Worm (Caenorhabditis elegans) whole organism, young adult: ENCODE measurements around the gene Y38F1A.2.
A peak's percentile ranks its signal among the peaks of the same experiment; 100 is the strongest.

Experiments
- C06A6.2 ChIP-seq: fragments of 200-800 bp; sonication (Bioruptor generic); conservative IDR thresholded peaks from 2 replicates; pipeline ENCODE4 v1.3.6; 2022; ENCODE audit warnings: missing genetic modification characterization, missing compliant biosample characterization
- F10E7.11 ChIP-seq: sonication (generic microtip); optimal IDR thresholded peaks from 2 replicates; lab custom pipeline; 2017; ENCODE audit warnings: mild to moderate bottlenecking, missing genetic modification characterization, moderate library complexity, missing compliant biosample characterization
- F22D6.2 ChIP-seq: sonication (generic microtip); optimal IDR thresholded peaks from 2 replicates; lab custom pipeline; 2016; ENCODE audit warnings: mild to moderate bottlenecking, missing genetic modification characterization, missing compliant biosample characterization
- F39B2.1 ChIP-seq: fragments of 200-800 bp; sonication (Bioruptor generic); IDR thresholded peaks from 2 replicates; pipeline ENCODE4 v1.3.6; 2022; ENCODE audit warnings: missing genetic modification reagents, missing genetic modification characterization, missing compliant biosample characterization
- K12H6.12 ChIP-seq: fragments of 200-800 bp; sonication (Bioruptor generic); optimal IDR thresholded peaks from 2 replicates; lab custom pipeline; 2018; ENCODE audit warnings: mild to moderate bottlenecking, missing genetic modification characterization, missing compliant biosample characterization
- Y56A3A.18 ChIP-seq: fragments of 200-800 bp; sonication (Bioruptor generic); IDR thresholded peaks from 2 replicates; pipeline ENCODE4 v1.3.6; 2022; ENCODE audit warnings: missing genetic modification reagents, missing genetic modification characterization, missing compliant biosample characterization
- Y79H2A.3 ChIP-seq: fragments of 200-800 bp; sonication (Bioruptor generic); conservative IDR thresholded peaks from 2 replicates; pipeline ENCODE4 v1.3.6; 2022; ENCODE audit warnings: missing genetic modification reagents, missing genetic modification characterization, missing compliant biosample characterization
- akir-1 ChIP-seq: fragments of 200-800 bp; sonication (Bioruptor generic); optimal IDR thresholded peaks from 2 replicates; lab custom pipeline; 2018; ENCODE audit warnings: mild to moderate bottlenecking, missing genetic modification characterization, moderate library complexity, missing compliant biosample characterization
- attf-3 ChIP-seq: fragments of 200-800 bp; sonication (Bioruptor generic); conservative IDR thresholded peaks from 2 replicates; pipeline ENCODE4 v1.3.6; 2022; ENCODE audit warnings: missing genetic modification reagents, missing genetic modification characterization, missing compliant biosample characterization
- attf-6 ChIP-seq: fragments of 200-800 bp; sonication (Bioruptor generic); IDR thresholded peaks from 2 replicates; pipeline ENCODE4 v1.3.6; 2022; ENCODE audit warnings: missing genetic modification reagents, missing genetic modification characterization, missing compliant biosample characterization
- cebp-1 ChIP-seq, 2 experiments: fragments of 200-800 bp in 1 of 2; sonication (Bioruptor generic) in 1 of 2; sonication (generic microtip) in 1 of 2; IDR thresholded peaks in 1 of 2; optimal IDR thresholded peaks in 1 of 2; 2 replicates each; pipeline versions ENCODE4 v1.3.6 to Lab custom; 2017 to 2022; ENCODE audit warnings: missing compliant biosample characterization in 2 of 2, missing genetic modification characterization in 2 of 2, mild to moderate bottlenecking in 1 of 2, missing genetic modification reagents in 1 of 2, moderate library complexity in 1 of 2
- ceh-100 ChIP-seq: fragments of 200-800 bp; sonication (Bioruptor generic); IDR thresholded peaks from 2 replicates; pipeline ENCODE4 v1.3.6; 2022; ENCODE audit warnings: missing genetic modification reagents, missing genetic modification characterization, missing compliant biosample characterization
- ceh-91 ChIP-seq: fragments of 200-800 bp; sonication (Bioruptor generic); IDR thresholded peaks from 2 replicates; pipeline ENCODE4 v1.3.6; 2022; ENCODE audit warnings: missing genetic modification reagents, missing genetic modification characterization, missing compliant biosample characterization
- chd-7 ChIP-seq: sonication (generic microtip); optimal IDR thresholded peaks from 2 replicates; lab custom pipeline; 2016; ENCODE audit warnings: mild to moderate bottlenecking, missing genetic modification characterization, moderate library complexity, missing compliant biosample characterization
- die-1 ChIP-seq: sonication (generic microtip); optimal IDR thresholded peaks from 2 replicates; lab custom pipeline; 2016; ENCODE audit warnings: missing genotype, mild to moderate bottlenecking, missing genetic modification characterization, missing compliant biosample characterization
- dox-1 ChIP-seq: fragments of 200-800 bp; sonication (Bioruptor generic); IDR thresholded peaks from 2 replicates; pipeline ENCODE4 v1.3.6; 2022; ENCODE audit warnings: missing genetic modification reagents, missing genetic modification characterization, missing compliant biosample characterization
- egl-18 ChIP-seq: fragments of 200-800 bp; sonication (Bioruptor generic); IDR thresholded peaks from 2 replicates; pipeline ENCODE4 v1.3.6; 2022; ENCODE audit warnings: missing genetic modification reagents, missing genetic modification characterization, missing compliant biosample characterization
- egl-44 ChIP-seq: fragments of 200-800 bp; sonication (Bioruptor generic); IDR thresholded peaks from 2 replicates; pipeline ENCODE4 v1.3.6; 2022; ENCODE audit warnings: missing genetic modification reagents, missing genetic modification characterization, missing compliant biosample characterization
- egrh-3 ChIP-seq: fragments of 200-800 bp; sonication (Bioruptor generic); IDR thresholded peaks from 2 replicates; pipeline ENCODE4 v1.3.6; 2022; ENCODE audit warnings: missing genetic modification reagents, missing genetic modification characterization, missing compliant biosample characterization
- ets-4 ChIP-seq: fragments of 200-800 bp; sonication (Bioruptor generic); optimal IDR thresholded peaks from 2 replicates; lab custom pipeline; 2018; ENCODE audit warnings: mild to moderate bottlenecking, missing genetic modification characterization, missing compliant biosample characterization
- him-1 ChIP-seq: sonication (generic microtip); optimal IDR thresholded peaks from 2 replicates; lab custom pipeline; 2016; ENCODE audit warnings: missing genotype, missing genetic modification reagents, missing genetic modification characterization, missing compliant biosample characterization
- hlh-26 ChIP-seq: fragments of 200-800 bp; sonication (Bioruptor generic); conservative IDR thresholded peaks from 2 replicates; pipeline ENCODE4 v1.3.6; 2022; ENCODE audit warnings: missing genetic modification reagents, missing genetic modification characterization, missing compliant biosample characterization
- hmg-20 ChIP-seq: fragments of 200-800 bp; sonication (Bioruptor generic); IDR thresholded peaks from 2 replicates; pipeline ENCODE4 v1.3.6; 2022; ENCODE audit warnings: missing genetic modification reagents, missing genetic modification characterization, missing compliant biosample characterization
- let-526 ChIP-seq: fragments of 200-800 bp; sonication (Bioruptor generic); IDR thresholded peaks from 2 replicates; pipeline ENCODE4 v1.3.6; 2022; ENCODE audit warnings: missing genetic modification reagents, missing genetic modification characterization, missing compliant biosample characterization
- lin-26 ChIP-seq: fragments of 200-800 bp; sonication (Bioruptor generic); IDR thresholded peaks from 2 replicates; pipeline ENCODE4 v1.3.6; 2022; ENCODE audit warnings: missing genetic modification reagents, missing genetic modification characterization, missing compliant biosample characterization
- lin-40 ChIP-seq: sonication (generic microtip); optimal IDR thresholded peaks from 2 replicates; lab custom pipeline; 2016; ENCODE audit warnings: missing genetic modification characterization, mild to moderate bottlenecking, missing compliant biosample characterization, missing genotype, missing genetic modification reagents
- lin-54 ChIP-seq: fragments of 200-800 bp; sonication (Bioruptor generic); optimal IDR thresholded peaks from 2 replicates; lab custom pipeline; 2018; ENCODE audit warnings: mild to moderate bottlenecking, missing genetic modification characterization, missing compliant biosample characterization
- lsl-1 ChIP-seq: fragments of 200-800 bp; sonication (Bioruptor generic); optimal IDR thresholded peaks from 2 replicates; lab custom pipeline; 2018; ENCODE audit warnings: mild to moderate bottlenecking, missing genetic modification characterization, moderate library complexity, missing compliant biosample characterization
- lsy-27 ChIP-seq: sonication (generic microtip); optimal IDR thresholded peaks from 2 replicates; lab custom pipeline; 2017; ENCODE audit warnings: missing genetic modification characterization, mild to moderate bottlenecking, missing compliant biosample characterization, antibody characterized with exemption, missing genotype, borderline replicate concordance; ENCODE audit not compliant: insufficient read depth
- madf-10 ChIP-seq: sonication (generic microtip); optimal IDR thresholded peaks from 2 replicates; lab custom pipeline; 2016; ENCODE audit warnings: mild to moderate bottlenecking, missing genetic modification characterization, missing compliant biosample characterization
- madf-3 ChIP-seq: fragments of 200-800 bp; sonication (Bioruptor generic); IDR thresholded peaks from 2 replicates; pipeline ENCODE4 v1.3.6; 2022; ENCODE audit warnings: missing genetic modification reagents, missing genetic modification characterization, missing compliant biosample characterization
- madf-8 ChIP-seq: fragments of 200-800 bp; sonication (Bioruptor generic); conservative IDR thresholded peaks from 2 replicates; pipeline ENCODE4 v1.3.6; 2022; ENCODE audit warnings: missing genetic modification reagents, missing genetic modification characterization, missing compliant biosample characterization
- mcd-1 ChIP-seq: fragments of 200-800 bp; sonication (Bioruptor generic); IDR thresholded peaks from 2 replicates; pipeline ENCODE4 v1.3.6; 2022; ENCODE audit warnings: missing genetic modification reagents, missing genetic modification characterization, missing compliant biosample characterization
- mes-4 ChIP-seq: sonication (generic microtip); optimal IDR thresholded peaks from 2 replicates; lab custom pipeline; 2016; ENCODE audit warnings: missing genotype, missing genetic modification characterization, missing compliant biosample characterization
- mxl-1 ChIP-seq: sonication (generic microtip); optimal IDR thresholded peaks from 2 replicates; lab custom pipeline; 2016; ENCODE audit warnings: missing genetic modification characterization, missing compliant biosample characterization
- nfya-1 ChIP-seq: sonication (generic microtip); optimal IDR thresholded peaks from 2 replicates; lab custom pipeline; 2017; ENCODE audit warnings: antibody characterized with exemption, missing compliant biosample characterization, missing genetic modification characterization, borderline replicate concordance; ENCODE audit not compliant: insufficient read depth
- nfya-2 ChIP-seq: fragments of 200-800 bp; sonication (Bioruptor generic); IDR thresholded peaks from 2 replicates; pipeline ENCODE4 v1.3.6; 2022; ENCODE audit warnings: missing genetic modification reagents, missing genetic modification characterization, missing compliant biosample characterization
- nfyb-1 ChIP-seq: fragments of 200-800 bp; sonication (Bioruptor generic); IDR thresholded peaks from 2 replicates; pipeline ENCODE4 v1.3.6; 2022; ENCODE audit warnings: missing genetic modification reagents, missing genetic modification characterization, missing compliant biosample characterization
- pbrm-1 ChIP-seq: fragments of 200-800 bp; sonication (Bioruptor generic); IDR thresholded peaks from 2 replicates; pipeline ENCODE4 v1.3.6; 2022; ENCODE audit warnings: missing genetic modification reagents, missing genetic modification characterization, missing compliant biosample characterization
- sdz-38 ChIP-seq: sonication (generic microtip); optimal IDR thresholded peaks from 2 replicates; lab custom pipeline; 2016; ENCODE audit warnings: missing genotype, missing genetic modification characterization, missing compliant biosample characterization
- snpc-4 ChIP-seq, 5 experiments: fragments of 150-350 bp in 1 of 5; sonication (generic microtip) in 4 of 5; optimal IDR thresholded peaks; 2 replicates each; lab custom pipeline; 2014 to 2018; ENCODE audit warnings: missing genetic modification characterization in 5 of 5, missing biosample characterization in 3 of 5, antibody characterized with exemption in 2 of 5, mild to moderate bottlenecking in 2 of 5, missing compliant biosample characterization in 2 of 5, missing genotype in 2 of 5, moderate library complexity in 2 of 5, missing genetic modification reagents in 1 of 5
- somi-1 ChIP-seq: fragments of 200-800 bp; sonication (Bioruptor generic); optimal IDR thresholded peaks from 2 replicates; lab custom pipeline; 2018; ENCODE audit warnings: mild to moderate bottlenecking, missing genetic modification characterization, missing compliant biosample characterization
- zim-3 ChIP-seq: sonication (generic microtip); optimal IDR thresholded peaks from 2 replicates; lab custom pipeline; 2017; ENCODE audit warnings: mild to moderate bottlenecking, missing genetic modification characterization, moderate library complexity, missing compliant biosample characterization
- ztf-18 ChIP-seq: sonication (generic microtip); optimal IDR thresholded peaks from 2 replicates; lab custom pipeline; 2016; ENCODE audit warnings: missing genotype, mild to moderate bottlenecking, missing genetic modification characterization, missing compliant biosample characterization
- ztf-28 ChIP-seq: fragments of 200-800 bp; sonication (Bioruptor generic); IDR thresholded peaks from 2 replicates; pipeline ENCODE4 v1.3.6; 2022; ENCODE audit warnings: missing genetic modification reagents, missing genetic modification characterization, missing compliant biosample characterization
- ztf-6 ChIP-seq: fragments of 200-800 bp; sonication (Bioruptor generic); IDR thresholded peaks from 2 replicates; pipeline ENCODE4 v1.3.6; 2022; ENCODE audit warnings: missing genetic modification reagents, missing genetic modification characterization, missing compliant biosample characterization

Gene Y38F1A.2

DNA sequence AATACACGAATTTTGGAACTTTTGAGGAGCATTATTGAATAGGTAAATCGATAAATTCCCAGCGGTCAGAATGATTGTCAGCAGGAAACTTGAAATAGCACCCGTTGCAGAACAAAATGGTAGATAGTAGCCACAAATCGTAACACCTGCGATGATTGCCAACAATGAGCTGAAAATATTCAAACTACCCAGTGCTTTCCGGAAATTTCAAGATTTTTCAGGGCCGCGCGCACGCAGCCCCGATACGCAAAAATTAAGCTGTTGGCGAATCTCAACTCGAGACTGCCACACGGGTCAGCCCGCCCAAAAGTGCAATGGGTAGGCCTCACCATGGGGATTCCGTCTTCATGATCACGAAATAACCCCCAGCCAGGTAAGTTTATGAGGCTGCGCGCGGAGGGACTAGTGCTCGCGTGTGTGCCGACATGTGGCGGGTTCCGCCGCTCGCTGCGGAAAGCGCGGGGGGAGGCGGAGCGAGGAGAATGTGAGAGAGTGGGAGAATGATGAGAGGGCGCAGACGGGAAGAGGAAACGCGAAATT lies 10.1 kb upstream of the Y38F1A.2 start (continued):
- peak; percentile 89 for TF ChIP-seq mes-4 (tag; lab: Kevin White, UChicago)
- TF ChIP-seq K12H6.12 (tag; lab: Kevin White, UChicago), result peak; percentile 89
- TF ChIP-seq somi-1 (GFP tag; lab: Kevin White, UChicago), result peak; percentile 93
- TF ChIP-seq akir-1, result peak; percentile 69
- peak; percentile 90 for TF ChIP-seq ztf-28
- TF ChIP-seq zim-3 (tag; lab: Kevin White, UChicago), result peak; percentile 87
- TF ChIP-seq lsl-1 (GFP tag; lab: Kevin White, UChicago), result peak; percentile 88
- peak; percentile 83 for TF ChIP-seq ceh-100 (GFP tag; lab: Robert Waterston, UW)
- no peak for TF ChIP-seq nfya-2
- peak; percentile 73 for TF ChIP-seq madf-8 (GFP tag; lab: Robert Waterston, UW)
- peak; percentile 87 for TF ChIP-seq hmg-20
- TF ChIP-seq nfyb-1, result peak; percentile 97
- peak; percentile 90 for TF ChIP-seq mxl-1
- peak; percentile 98 for TF ChIP-seq egrh-3 (GFP tag; lab: Robert Waterston, UW)
- peak; percentile 82; the same call in 1 of the 2 replicates for TF ChIP-seq attf-3 (GFP tag; lab: Robert Waterston, UW)
- TF ChIP-seq pbrm-1 (GFP tag; lab: Robert Waterston, UW), result peak; percentile 99
- 0 out of 2 replicates have a peak, but pooled peaks have one; percentile 72 for TF ChIP-seq hlh-26
- peak; percentile 86 for TF ChIP-seq F22D6.2 (tag; lab: Kevin White, UChicago)
- peak; percentile 73 for TF ChIP-seq lsy-27 (tag; lab: Kevin White, UChicago)
- TF ChIP-seq die-1, result peak; percentile 92
- TF ChIP-seq F10E7.11 (tag; lab: Kevin White, UChicago), result peak; percentile 98
- TF ChIP-seq F39B2.1 (GFP tag; lab: Robert Waterston, UW), result 0 out of 2 replicates have a peak, but pooled peaks have one; percentile 78
- peak; percentile 97 for TF ChIP-seq chd-7 (tag; lab: Kevin White, UChicago)
- peak; percentile 85 for TF ChIP-seq ztf-18
- peak; percentile 89 for TF ChIP-seq lin-54 (GFP tag; lab: Kevin White, UChicago)
- peak; percentile 95 for TF ChIP-seq him-1
- no peak; the same call in none of the 2 replicates for TF ChIP-seq cebp-1 (GFP tag; IDR thresholded peaks at IDR 0.05; lab: Robert Waterston, UW)
- TF ChIP-seq cebp-1 (tag; optimal IDR thresholded peaks at IDR 0.05; lab: Kevin White, UChicago), result peak; percentile 93
- peak; percentile 99 for TF ChIP-seq attf-6 (GFP tag; lab: Robert Waterston, UW)
- no peak for TF ChIP-seq nfya-1
- peak; percentile 99 for TF ChIP-seq dox-1 (GFP tag; lab: Robert Waterston, UW)
- peak; percentile 73 for TF ChIP-seq let-526 (GFP tag; lab: Robert Waterston, UW)
- peak; percentile 96 for TF ChIP-seq lin-26 (GFP tag; lab: Robert Waterston, UW)
- peak; percentile 71 for TF ChIP-seq sdz-38
- peak; percentile 68 for TF ChIP-seq madf-3 (GFP tag; lab: Robert Waterston, UW)
- TF ChIP-seq lin-40 (tag; lab: Kevin White, UChicago), result peak; percentile 97
- peak; percentile 56; the same call in 1 of the 2 replicates for TF ChIP-seq ztf-6
- TF ChIP-seq ets-4 (GFP tag; lab: Kevin White, UChicago), result peak; percentile 97
- peak; percentile 79 for TF ChIP-seq Y79H2A.3
- peak; percentile 77 for TF ChIP-seq ceh-91
- TF ChIP-seq egl-44, result peak; percentile 95
- TF ChIP-seq madf-10 (tag; lab: Kevin White, UChicago), result peak; percentile 91
- TF ChIP-seq snpc-4 (GFP tag; optimal IDR thresholded peaks at IDR 0.05; lab: Kevin White, UChicago), result peak; percentile 98
- peak; percentile 99 to 100 (median 99) for TF ChIP-seq snpc-4 (tag; optimal IDR thresholded peaks at IDR 0.05; lab: Kevin White, UChicago)
- peak; percentile 97 for TF ChIP-seq Y56A3A.18 (GFP tag; lab: Robert Waterston, UW)
- peak; percentile 88 for TF ChIP-seq C06A6.2 (GFP tag; lab: Robert Waterston, UW)
- TF ChIP-seq mcd-1 (GFP tag; lab: Robert Waterston, UW), result peak; percentile 95
- peak; percentile 70; the same call in 1 of the 2 replicates for TF ChIP-seq egl-18
